Worm (Caenorhabditis elegans) whole organism, L3 larva: ENCODE results near the gene C55A6.7.

Experiments
- ZK546.5 ChIP-seq: sonication (generic microtip); optimal IDR thresholded peaks from 2 replicates; lab custom pipeline; 2017; ENCODE audit warnings: missing biosample characterization, missing genetic modification characterization
- ama-1 ChIP-seq: fragments of 150-350 bp; optimal IDR thresholded peaks from 2 replicates; lab custom pipeline; 2018
- egl-5 ChIP-seq: fragments of 150-350 bp; optimal IDR thresholded peaks from 2 replicates; lab custom pipeline; 2017; ENCODE audit warnings: missing biosample characterization, missing genetic modification reagents, missing genetic modification characterization, inconsistent platforms
- elt-2 ChIP-seq: sonication (generic microtip); optimal IDR thresholded peaks from 2 replicates; lab custom pipeline; 2016; ENCODE audit warnings: missing genetic modification reagents, mild to moderate bottlenecking, missing genetic modification characterization, missing compliant biosample characterization
- elt-3 ChIP-seq, 3 experiments: fragments of 150-350 bp in 1 of 3; sonication (generic microtip) in 2 of 3; optimal IDR thresholded peaks; 2 replicates in 2 of 3; 4 replicates in 1 of 3; lab custom pipeline; 2014 to 2017; ENCODE audit warnings: missing biosample characterization in 3 of 3, missing genetic modification characterization in 3 of 3
- fkh-10 ChIP-seq: sonication (generic microtip); optimal IDR thresholded peaks from 2 replicates; lab custom pipeline; 2017; ENCODE audit warnings: missing biosample characterization, missing genetic modification reagents, missing genetic modification characterization
- mdl-1 ChIP-seq: fragments of 150-350 bp; optimal IDR thresholded peaks from 2 replicates; lab custom pipeline; 2014; ENCODE audit warnings: missing biosample characterization, missing genetic modification characterization
- nhr-11 ChIP-seq: fragments of 150-350 bp; optimal IDR thresholded peaks from 2 replicates; lab custom pipeline; 2014; ENCODE audit warnings: missing biosample characterization, missing genetic modification characterization
- nhr-12 ChIP-seq: fragments of 150-350 bp; optimal IDR thresholded peaks from 2 replicates; lab custom pipeline; 2014; ENCODE audit warnings: missing biosample characterization, missing genetic modification characterization
- nhr-67 ChIP-seq: fragments of 150-350 bp; optimal IDR thresholded peaks from 2 replicates; lab custom pipeline; 2014; ENCODE audit warnings: missing biosample characterization, missing genetic modification characterization
- pqm-1 ChIP-seq: fragments of 150-350 bp; optimal IDR thresholded peaks from 2 replicates; lab custom pipeline; 2017; ENCODE audit warnings: missing biosample characterization, missing genetic modification characterization, inconsistent platforms
- unc-62 ChIP-seq: fragments of 150-350 bp; sonication (generic microtip); optimal IDR thresholded peaks from 4 replicates; lab custom pipeline; 2014; ENCODE audit warnings: missing biosample characterization, missing genetic modification reagents, missing genetic modification characterization
- zag-1 ChIP-seq: fragments of 150-350 bp; optimal IDR thresholded peaks from 2 replicates; lab custom pipeline; 2014; ENCODE audit warnings: missing biosample characterization, missing genetic modification characterization
- ztf-11 ChIP-seq: fragments of 150-350 bp; optimal IDR thresholded peaks from 2 replicates; lab custom pipeline; 2014; ENCODE audit warnings: missing biosample characterization, missing genetic modification characterization

ce11 chrV:11526927-11527491 is 6.7 kb upstream of the C55A6.7 start:
- TF ChIP-seq elt-3 (tag; optimal IDR thresholded peaks at IDR 0.05; lab: Kevin White, UChicago) (no peak), ama-1 (lab: Kevin White, UChicago) (no peak), mdl-1 (no peak), nhr-12 (tag; lab: Kevin White, UChicago) (no peak), zag-1 (no peak), unc-62 (no peak), fkh-10 (GFP tag; lab: Kevin White, UChicago) (no peak), elt-2 (no peak), nhr-67 (tag; lab: Kevin White, UChicago) (no peak), nhr-11 (tag; lab: Kevin White, UChicago) (no peak), ZK546.5 (tag; lab: Kevin White, UChicago) (no peak), pqm-1 (tag; lab: Kevin White, UChicago) (no peak), egl-5 (tag; lab: Kevin White, UChicago) (no peak), ztf-11 (tag; lab: Kevin White, UChicago) (no peak)
